Fruit fly (Drosophila melanogaster) whole organism, embryonic: ENCODE results near the gene CG31038.

Source experiments
- Pdp1 ChIP-seq, 2 experiments: fragments of 200-800 bp; sonication (Bioruptor generic); optimal IDR thresholded peaks; 3 replicates each; lab custom pipeline; 2016; ENCODE audit warnings: missing biosample characterization in 2 of 2, missing genetic modification characterization in 2 of 2, mild to moderate bottlenecking in 1 of 2, moderate library complexity in 1 of 2
- tio ChIP-seq: fragments of 200-800 bp; sonication (Bioruptor generic); optimal IDR thresholded peaks from 2 replicates; lab custom pipeline; 2017; ENCODE audit warnings: missing biosample characterization, missing genetic modification characterization, inconsistent platforms

dm6 chr3R:29903775-29904356, 27.0 kb downstream of the CG31038 start, which contains the start of gene CG15517:
- TF ChIP-seq Pdp1 (GFP tag; optimal IDR thresholded peaks at IDR 0.05; lab: Kevin White, UChicago): no peak
- no peak for TF ChIP-seq tio (GFP tag; lab: Kevin White, UChicago)
